Worm (Caenorhabditis elegans): ENCODE results near the gene cnc-1.

The cnc-1 gene

DNA sequence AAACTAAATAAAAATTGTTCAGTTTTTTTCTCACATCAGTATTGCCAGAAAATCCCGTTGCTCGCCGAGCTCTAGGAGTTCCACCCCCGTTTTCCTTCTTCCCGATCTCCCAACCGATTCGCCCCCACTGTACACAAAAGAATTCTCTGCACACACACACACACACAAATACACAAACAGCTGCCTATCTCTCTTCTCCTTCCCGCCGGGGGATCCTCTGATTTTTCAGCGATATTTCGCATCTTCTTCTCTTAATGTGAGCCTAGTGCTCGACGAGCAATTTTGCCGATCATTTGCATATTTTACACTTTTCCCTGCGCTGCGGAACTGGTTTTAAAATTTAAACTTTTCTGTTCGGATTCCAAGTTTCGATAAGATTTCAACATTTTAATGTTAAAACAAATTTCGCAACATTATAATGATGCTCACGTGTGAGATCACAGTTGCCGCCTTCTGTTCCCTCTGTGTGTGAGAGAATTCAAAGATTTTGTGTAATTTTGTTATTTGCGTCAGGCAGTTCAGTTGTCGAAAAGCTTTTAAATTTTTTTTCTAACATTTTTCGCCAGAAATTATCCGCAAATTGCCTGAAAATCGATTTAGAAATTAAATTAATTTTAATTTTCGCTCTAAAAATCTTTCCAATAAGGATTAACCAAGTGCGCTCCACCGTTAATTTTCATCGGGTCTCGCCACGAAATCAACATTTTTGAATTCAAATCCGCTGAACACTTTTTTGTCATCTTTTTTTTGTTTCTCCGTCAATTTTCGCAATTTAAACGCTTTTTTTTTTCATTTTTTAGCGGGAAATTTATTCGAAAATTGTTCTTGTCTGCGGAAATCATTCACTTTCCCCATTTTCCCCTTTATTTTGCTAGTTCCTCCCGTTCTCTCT, 27.2 kb upstream of the cnc-1 start (continued):
- 0 out of 2 replicates have a peak, but pooled peaks have one; percentile 16 for TF ChIP-seq ctbp-1 (GFP tag; IDR thresholded peaks at IDR 0.05)
- no peak for TF ChIP-seq tra-1 (GFP tag; IDR thresholded peaks at IDR 0.05)
- no peak for TF ChIP-seq snpc-4 (tag; optimal IDR thresholded peaks at IDR 0.05)
- TF ChIP-seq hif-1 (tag; optimal IDR thresholded peaks at IDR 0.05) = no peak
- TF ChIP-seq lin-39 (tag; optimal IDR thresholded peaks at IDR 0.05) = no peak
- TF ChIP-seq php-3 (GFP tag; IDR thresholded peaks at IDR 0.05) = no peak
- TF ChIP-seq mxl-2 (GFP tag; conservative IDR thresholded peaks at IDR 0.05) = no peak
- TF ChIP-seq zip-11 (GFP tag; IDR thresholded peaks at IDR 0.05) = no peak
- peak; percentile 85 for TF ChIP-seq dve-1 (tag; optimal IDR thresholded peaks at IDR 0.05; ENCODE audit: insufficient read depth)
- no peak for TF ChIP-seq attf-4 (tag; optimal IDR thresholded peaks at IDR 0.05)
- TF ChIP-seq skn-1 (tag; optimal IDR thresholded peaks at IDR 0.05) = no peak
- TF ChIP-seq F26F4.8 (GFP tag; conservative IDR thresholded peaks at IDR 0.05) = no peak
- no peak for TF ChIP-seq ces-1 (GFP tag; optimal IDR thresholded peaks at IDR 0.05)
- no peak for TF ChIP-seq hmg-1.1 (GFP tag; IDR thresholded peaks at IDR 0.05)
- no peak for TF ChIP-seq dmd-9 (GFP tag; IDR thresholded peaks at IDR 0.05)
- TF ChIP-seq unc-62 (GFP tag; optimal IDR thresholded peaks at IDR 0.05 in 1 of 2) = peak in 1 of 2 experiments; percentile 9
- TF ChIP-seq unc-62 (tag; optimal IDR thresholded peaks at IDR 0.05) = no peak
- no peak for TF ChIP-seq Y5F2A.4 (GFP tag; optimal IDR thresholded peaks at IDR 0.05)
- TF ChIP-seq daf-12 (tag; optimal IDR thresholded peaks at IDR 0.05) = no peak
- peak; percentile 57 for TF ChIP-seq lin-13 (GFP tag; optimal IDR thresholded peaks at IDR 0.05)
- TF ChIP-seq zfp-2 (tag; optimal IDR thresholded peaks at IDR 0.05) = no peak
- TF ChIP-seq ceh-44 (GFP tag; IDR thresholded peaks at IDR 0.05) = no peak
- no peak for TF ChIP-seq cey-2 (tag; optimal IDR thresholded peaks at IDR 0.05; ENCODE audit: borderline replicate concordance, insufficient read depth)
- TF ChIP-seq lin-29 (GFP tag; IDR thresholded peaks at IDR 0.05) = no peak
- no peak for TF ChIP-seq nhr-48 (tag; optimal IDR thresholded peaks at IDR 0.05)
- no peak for TF ChIP-seq Y105C5A.15 (GFP tag; IDR thresholded peaks at IDR 0.05)
- no peak for TF ChIP-seq lin-1 (GFP tag; IDR thresholded peaks at IDR 0.05)
- no peak for TF ChIP-seq unc-39 (tag; optimal IDR thresholded peaks at IDR 0.05)
- TF ChIP-seq lin-15B (tag; optimal IDR thresholded peaks at IDR 0.05) = no peak
- TF ChIP-seq nhr-111 (GFP tag; optimal IDR thresholded peaks at IDR 0.05) = no peak
- no peak for TF ChIP-seq sdz-12 (GFP tag; optimal IDR thresholded peaks at IDR 0.05)
- TF ChIP-seq madf-9 (GFP tag; conservative IDR thresholded peaks at IDR 0.05) = no peak
- TF ChIP-seq saeg-2 (GFP tag; IDR thresholded peaks at IDR 0.05) = no peak
- TF ChIP-seq zfp-3 (GFP tag; conservative IDR thresholded peaks at IDR 0.05) = no peak
- TF ChIP-seq F44E2.7 (GFP tag; IDR thresholded peaks at IDR 0.05) = no peak
- TF ChIP-seq nhr-11 (tag; optimal IDR thresholded peaks at IDR 0.05) = peak; percentile 17
- 0 out of 2 replicates have a peak, but pooled peaks have one; percentile 14 for TF ChIP-seq ZK337.2 (GFP tag; IDR thresholded peaks at IDR 0.05)
- TF ChIP-seq nhr-77 (tag; optimal IDR thresholded peaks at IDR 0.05) = peak; percentile 70
- no peak for TF ChIP-seq Y75B8A.6 (GFP tag; IDR thresholded peaks at IDR 0.05)
- no peak for TF ChIP-seq nhr-76 (tag; optimal IDR thresholded peaks at IDR 0.05)
- TF ChIP-seq ceh-20 (GFP tag; IDR thresholded peaks at IDR 0.05) = no peak

DNA sequence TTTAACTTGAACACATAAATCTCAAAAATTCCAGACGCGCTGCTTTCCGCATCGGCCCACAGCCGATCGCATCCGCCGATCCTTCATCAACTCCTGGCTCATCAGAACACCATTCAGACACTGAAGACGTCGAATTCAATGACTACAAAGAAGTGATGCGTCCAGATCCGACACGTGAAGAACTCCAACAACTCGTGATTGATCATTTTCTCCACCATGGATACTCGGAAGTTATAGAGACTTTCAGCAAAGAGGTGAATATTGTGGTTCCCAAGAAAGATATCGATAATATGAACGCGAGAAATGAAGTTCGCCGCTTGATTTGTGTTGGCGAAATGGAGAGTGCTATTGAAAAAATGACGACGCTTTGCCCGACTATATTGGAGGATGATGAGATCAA, 24.8 kb upstream of the cnc-1 start:
- TF ChIP-seq mep-1 (tag; optimal IDR thresholded peaks at IDR 0.05) (no peak), aha-1 (tag) (peak; percentile 91)
